Worm (Caenorhabditis elegans) whole organism, L2 larva: ENCODE measurements around the gene Y57A10A.5.

ENCODE experiments used
- ZK546.5 ChIP-seq: sonication (generic microtip); optimal IDR thresholded peaks from 2 replicates; lab custom pipeline; 2017; ENCODE audit warnings: missing biosample characterization, missing genetic modification characterization
- egl-27 ChIP-seq: sonication (generic microtip); optimal IDR thresholded peaks from 3 replicates; lab custom pipeline; 2017; ENCODE audit warnings: missing biosample characterization, missing genetic modification reagents, missing genetic modification characterization
- elt-1 ChIP-seq: fragments of 150-350 bp; optimal IDR thresholded peaks from 2 replicates; lab custom pipeline; 2014; ENCODE audit warnings: missing biosample characterization, missing genetic modification characterization
- lin-11 ChIP-seq: fragments of 150-350 bp; sonication (generic microtip); optimal IDR thresholded peaks from 2 replicates; lab custom pipeline; 2014; ENCODE audit warnings: missing biosample characterization, missing genetic modification characterization, inconsistent platforms, mixed read lengths
- lin-13 ChIP-seq: fragments of 150-350 bp; optimal IDR thresholded peaks from 2 replicates; lab custom pipeline; 2014; ENCODE audit warnings: missing biosample characterization, missing genetic modification reagents, missing genetic modification characterization
- mab-5 ChIP-seq: fragments of 150-350 bp; optimal IDR thresholded peaks from 2 replicates; lab custom pipeline; 2014; ENCODE audit warnings: missing biosample characterization, missing genetic modification characterization
- mbf-1 ChIP-seq: sonication (generic microtip); optimal IDR thresholded peaks from 2 replicates; lab custom pipeline; 2017; ENCODE audit warnings: missing biosample characterization, missing genetic modification characterization
- nhr-21 ChIP-seq: fragments of 150-350 bp; optimal IDR thresholded peaks from 2 replicates; lab custom pipeline; 2014; ENCODE audit warnings: missing biosample characterization, missing genetic modification characterization
- skn-1 ChIP-seq: sonication (generic microtip); optimal IDR thresholded peaks from 2 replicates; lab custom pipeline; 2017; ENCODE audit warnings: missing biosample characterization, missing genetic modification characterization
- sma-9 ChIP-seq, 2 experiments: fragments of 150-350 bp in 1 of 2; sonication (generic microtip) in 1 of 2; optimal IDR thresholded peaks; 2 replicates each; lab custom pipeline; 2014 to 2016; ENCODE audit warnings: missing genetic modification characterization in 2 of 2, mild to moderate bottlenecking in 1 of 2, missing biosample characterization in 1 of 2, missing compliant biosample characterization in 1 of 2, missing genetic modification reagents in 1 of 2, moderate library complexity in 1 of 2
- zag-1 ChIP-seq: fragments of 150-350 bp; optimal IDR thresholded peaks from 2 replicates; lab custom pipeline; 2014; ENCODE audit warnings: missing biosample characterization, missing genetic modification characterization

DNA sequence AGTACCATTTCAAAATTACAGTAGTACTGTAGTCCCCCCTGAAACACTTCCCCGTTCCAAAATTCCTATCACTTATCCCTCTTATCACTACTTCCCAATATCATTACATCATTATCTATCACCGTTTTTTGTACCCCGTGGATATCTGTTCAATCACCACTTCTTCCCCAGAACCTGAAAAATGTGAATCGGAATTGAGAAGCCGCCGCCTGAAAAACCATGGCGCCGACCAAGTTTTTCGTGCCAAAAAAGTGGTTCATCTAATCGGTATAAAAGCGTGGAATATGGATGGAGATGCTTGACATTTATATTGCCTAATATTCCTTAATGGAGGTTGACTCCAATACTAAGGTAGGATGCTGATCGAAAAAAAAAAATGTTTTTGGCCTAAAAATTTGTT lies 18.0 kb downstream of the Y57A10A.5 start, which contains the start of gene rol-1:
- TF ChIP-seq nhr-21 (tag; lab: Kevin White, UChicago) (no peak), mbf-1 (tag; lab: Kevin White, UChicago) (no peak), mab-5 (no peak), lin-11 (tag; lab: Kevin White, UChicago) (no peak), zag-1 (tag; lab: Kevin White, UChicago) (no peak), sma-9 (GFP tag; optimal IDR thresholded peaks at IDR 0.05; lab: Kevin White, UChicago) (no peak), sma-9 (tag; optimal IDR thresholded peaks at IDR 0.05; lab: Kevin White, UChicago) (no peak), egl-27 (no peak), ZK546.5 (tag; lab: Kevin White, UChicago) (no peak), elt-1 (no peak), skn-1 (tag; lab: Kevin White, UChicago) (no peak), lin-13 (no peak)
